Fruit fly (Drosophila melanogaster) S2 (cell line): ENCODE data around the gene Nazo.

Source experiments
- CG8478 ChIP-seq: fragments of >200 bp; optimal IDR thresholded peaks from 2 replicates; lab custom pipeline; 2018
- CTCF ChIP-seq, 2 experiments: fragments of >200 bp; optimal IDR thresholded peaks; 2 replicates each; lab custom pipeline; 2018

DNA sequence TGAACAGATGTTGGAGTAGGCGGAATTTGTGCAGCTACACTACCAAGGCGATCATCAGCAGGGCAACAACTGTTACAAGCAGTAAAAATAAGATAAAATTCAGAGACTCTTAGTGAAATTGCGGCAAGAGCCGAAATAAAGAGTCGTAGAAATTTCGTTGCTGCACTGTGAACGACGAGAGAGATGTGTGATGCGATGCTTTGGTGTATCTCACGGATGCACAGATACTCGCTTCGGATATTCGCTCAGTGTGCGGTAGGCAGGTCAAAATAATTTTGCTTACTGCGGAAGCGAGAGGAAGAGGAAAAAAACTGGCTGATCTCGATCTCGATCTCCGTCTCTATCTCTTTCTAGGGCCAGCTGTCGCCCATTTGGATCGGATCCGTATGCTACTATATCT lies 1.1 kb downstream of the Nazo start:
- no peak for TF ChIP-seq CTCF (optimal IDR thresholded peaks at IDR 0.05; lab: Kevin White, UChicago)
- no peak for TF ChIP-seq CG8478
